Worm (Caenorhabditis elegans): ENCODE data around the gene T25E4.1.
A peak's percentile ranks its signal among the peaks of the same experiment; 100 is the strongest.

Gene T25E4.1

ce11 chrII:5561392-5561791 is 16.7 kb upstream of the T25E4.1 start, which contains the start of gene C17C3.3:
Gene C17C3.3 (plus strand): TSS chrII:5561737.
- TF ChIP-seq daf-16 (GFP tag; optimal IDR thresholded peaks at IDR 0.05): no peak
- peak; percentile 97 for TF ChIP-seq daf-16 (tag; optimal IDR thresholded peaks at IDR 0.05)
- TF ChIP-seq cey-2 (tag; optimal IDR thresholded peaks at IDR 0.05; ENCODE audit: borderline replicate concordance, insufficient read depth): no peak
- peak; percentile 72 for TF ChIP-seq dve-1 (tag; optimal IDR thresholded peaks at IDR 0.05; ENCODE audit: insufficient read depth)
- no peak for TF ChIP-seq ztf-11 (tag; optimal IDR thresholded peaks at IDR 0.05)
- TF ChIP-seq pha-4 (GFP tag; IDR thresholded peaks at IDR 0.05): no peak
- TF ChIP-seq pha-4 (tag; optimal IDR thresholded peaks at IDR 0.05): no peak
- no peak for TF ChIP-seq tag-97 (GFP tag; IDR thresholded peaks at IDR 0.05)
- peak; percentile 28 for TF ChIP-seq nhr-28 (tag; optimal IDR thresholded peaks at IDR 0.05)
- no peak for TF ChIP-seq R02D3.7 (tag; optimal IDR thresholded peaks at IDR 0.05)
- TF ChIP-seq unc-62 (GFP tag; optimal IDR thresholded peaks at IDR 0.05 in 1 of 2): no peak
- no peak for TF ChIP-seq unc-62 (tag; optimal IDR thresholded peaks at IDR 0.05)
- peak; percentile 5 for TF ChIP-seq nhr-77 (tag; optimal IDR thresholded peaks at IDR 0.05)
- TF ChIP-seq ctbp-1 (GFP tag; IDR thresholded peaks at IDR 0.05): no peak
- peak; percentile 58 for TF ChIP-seq pqm-1 (tag; optimal IDR thresholded peaks at IDR 0.05)
- peak; percentile 24 for TF ChIP-seq hlh-11 (tag; optimal IDR thresholded peaks at IDR 0.05)

- TF ChIP-seq aly-2 (tag; optimal IDR thresholded peaks at IDR 0.05): no peak
- no peak for TF ChIP-seq madf-9 (GFP tag; conservative IDR thresholded peaks at IDR 0.05)
- TF ChIP-seq unc-130 (GFP tag; optimal IDR thresholded peaks at IDR 0.05): no peak
- no peak for TF ChIP-seq Y48G9A.11 (GFP tag; IDR thresholded peaks at IDR 0.05)
- TF ChIP-seq nhr-48 (tag; optimal IDR thresholded peaks at IDR 0.05): no peak
- TF ChIP-seq lin-13 (GFP tag; optimal IDR thresholded peaks at IDR 0.05): no peak
- no peak for TF ChIP-seq daf-19 (GFP tag; conservative IDR thresholded peaks at IDR 0.05)
- TF ChIP-seq fos-1 (tag; optimal IDR thresholded peaks at IDR 0.05): no peak
- TF ChIP-seq nhr-28 (tag; optimal IDR thresholded peaks at IDR 0.05): no peak
- TF ChIP-seq mxl-3 (GFP tag; optimal IDR thresholded peaks at IDR 0.05): no peak
- TF ChIP-seq nhr-6 (tag; optimal IDR thresholded peaks at IDR 0.05): no peak
Measured at ce11 chrII:5565082-5565623, 13.0 kb upstream of the T25E4.1 start.

- no peak for TF ChIP-seq ceh-32 (tag; optimal IDR thresholded peaks at IDR 0.05; ENCODE audit: poor library complexity)
- TF ChIP-seq mdl-1 (tag; optimal IDR thresholded peaks at IDR 0.05): no peak
- TF ChIP-seq ZK546.5 (tag; optimal IDR thresholded peaks at IDR 0.05): no peak
- TF ChIP-seq ztf-11 (tag; optimal IDR thresholded peaks at IDR 0.05): no peak
- TF ChIP-seq nhr-28 (tag; optimal IDR thresholded peaks at IDR 0.05): peak; percentile 76
- no peak for TF ChIP-seq zfp-2 (tag; optimal IDR thresholded peaks at IDR 0.05)
- no peak for TF ChIP-seq hlh-30 (tag; optimal IDR thresholded peaks at IDR 0.05; ENCODE audit: insufficient read depth)
- TF ChIP-seq F26F4.8 (GFP tag; conservative IDR thresholded peaks at IDR 0.05): no peak
Measured at ce11 chrII:5570272-5570671, 7.9 kb upstream of the T25E4.1 start, which contains the start of the genes C17C3.1 and C17C3.15. Gene C17C3.1 (plus strand): TSS chrII:5570572. Gene C17C3.15 (plus strand): TSS chrII:5570654.

- TF ChIP-seq hmg-1.1 (GFP tag; IDR thresholded peaks at IDR 0.05) (peak; percentile 51), hif-1 (tag; optimal IDR thresholded peaks at IDR 0.05) (no peak), lin-13 (GFP tag; optimal IDR thresholded peaks at IDR 0.05) (peak; percentile 7), Y5F2A.4 (GFP tag; optimal IDR thresholded peaks at IDR 0.05) (no peak), nhr-28 (tag; optimal IDR thresholded peaks at IDR 0.05) (peak; percentile 91), tag-97 (GFP tag; IDR thresholded peaks at IDR 0.05) (no peak), R02D3.7 (tag; optimal IDR thresholded peaks at IDR 0.05) (no peak), daf-19 (GFP tag; conservative IDR thresholded peaks at IDR 0.05) (no peak), T20F7.1 (GFP tag; optimal IDR thresholded peaks at IDR 0.05) (peak; percentile 13), snpc-1.2 (GFP tag; IDR thresholded peaks at IDR 0.05) (no peak), mep-1 (tag; optimal IDR thresholded peaks at IDR 0.05) (peak; percentile 57), nhr-42 (GFP tag; IDR thresholded peaks at IDR 0.05) (no peak), cey-2 (tag; optimal IDR thresholded peaks at IDR 0.05; ENCODE audit: borderline replicate concordance, insufficient read depth) (peak; percentile 71), dmd-9 (GFP tag; IDR thresholded peaks at IDR 0.05) (no peak), ceh-44 (GFP tag; IDR thresholded peaks at IDR 0.05) (no peak), dve-1 (tag; optimal IDR thresholded peaks at IDR 0.05; ENCODE audit: insufficient read depth) (peak; percentile 55), pqm-1 (tag; optimal IDR thresholded peaks at IDR 0.05) (no peak), ztf-11 (tag; optimal IDR thresholded peaks at IDR 0.05) (no peak), nhr-25 (tag; optimal IDR thresholded peaks at IDR 0.05; ENCODE audit: borderline replicate concordance, insufficient read depth) (peak; percentile 61), unc-62 (GFP tag; optimal IDR thresholded peaks at IDR 0.05 in 1 of 2) (no peak), unc-62 (tag; optimal IDR thresholded peaks at IDR 0.05) (no peak), mdl-1 (tag; optimal IDR thresholded peaks at IDR 0.05) (peak in 1 of 2 experiments; percentile 46), unc-130 (GFP tag; optimal IDR thresholded peaks at IDR 0.05) (no peak)
Measured at ce11 chrII:5572082-5572746, 5.9 kb upstream of the T25E4.1 start.

Data from whole organism, L4 larva.